Worm (Caenorhabditis elegans): ENCODE measurements around the gene Y45F10B.12.

- TF ChIP-seq ama-1 (optimal IDR thresholded peaks at IDR 0.05) (no peak), ama-1 (GFP tag; optimal IDR thresholded peaks at IDR 0.05) (no peak), tlf-1 (GFP tag; optimal IDR thresholded peaks at IDR 0.05) (no peak), ceh-100 (GFP tag; IDR thresholded peaks at IDR 0.05) (no peak), D2030.7 (GFP tag; IDR thresholded peaks at IDR 0.05) (no peak), F33H1.4 (GFP tag; IDR thresholded peaks at IDR 0.05) (no peak)
Observed at ce11 chrIV:13557393-13557792, 29.9 kb upstream of the Y45F10B.12 start.

Data from whole organism, young adult.